Fruit fly (Drosophila melanogaster) whole organism, embryonic: ENCODE results near the gene CG15643.

Experiments
- Bdp1 ChIP-seq: fragments of 200-800 bp; sonication (Bioruptor generic); optimal IDR thresholded peaks from 3 replicates; lab custom pipeline; 2016; ENCODE audit warnings: missing biosample characterization, missing genetic modification characterization
- Blimp-1 ChIP-seq: fragments of 200-800 bp; sonication (Bioruptor generic); optimal IDR thresholded peaks from 3 replicates; lab custom pipeline; 2018; ENCODE audit warnings: missing biosample characterization, missing genetic modification characterization, mild to moderate bottlenecking, moderate library complexity, missing genetic modification reagents
- CG10462 ChIP-seq: fragments of 200-800 bp; sonication (Bioruptor generic); optimal IDR thresholded peaks from 2 replicates; lab custom pipeline; 2016; ENCODE audit warnings: missing biosample characterization, missing genetic modification characterization
- CG10543 ChIP-seq: fragments of 200-800 bp; sonication (Bioruptor generic); optimal IDR thresholded peaks from 3 replicates; lab custom pipeline; 2017; ENCODE audit warnings: missing biosample characterization, mild to moderate bottlenecking, missing genetic modification characterization, moderate library complexity
- CG10654 ChIP-seq: fragments of 200-800 bp; sonication (Bioruptor generic); optimal IDR thresholded peaks from 2 replicates; lab custom pipeline; 2016; ENCODE audit warnings: missing biosample characterization, missing genetic modification characterization
- CG11695 ChIP-seq: fragments of 200-800 bp; sonication (Bioruptor generic); IDR thresholded peaks from 3 replicates; pipeline ENCODE4 v1.3.6; 2022; ENCODE audit warnings: missing biosample characterization, missing genetic modification characterization
- CG12769 ChIP-seq: fragments of 200-800 bp; sonication (Bioruptor generic); optimal IDR thresholded peaks from 2 replicates; lab custom pipeline; 2019; ENCODE audit warnings: missing biosample characterization, mild to moderate bottlenecking, missing genetic modification characterization, moderate library complexity
- CG13123 ChIP-seq: fragments of 200-800 bp; sonication (Bioruptor generic); optimal IDR thresholded peaks from 2 replicates; lab custom pipeline; 2016; ENCODE audit warnings: missing biosample characterization, missing genetic modification characterization
- CG13296 ChIP-seq: fragments of 200-800 bp; sonication (Bioruptor generic); optimal IDR thresholded peaks from 3 replicates; lab custom pipeline; 2018; ENCODE audit warnings: missing biosample characterization, mild to moderate bottlenecking, missing genetic modification characterization
- CG14667 ChIP-seq: fragments of 200-800 bp; sonication (Bioruptor generic); IDR thresholded peaks from 2 replicates; pipeline ENCODE4 v1.3.6; 2022; ENCODE audit warnings: missing biosample characterization, missing genetic modification characterization
- CG15479 ChIP-seq: fragments of 200-800 bp; sonication (Bioruptor generic); optimal IDR thresholded peaks from 3 replicates; lab custom pipeline; 2019; ENCODE audit warnings: missing biosample characterization, mild to moderate bottlenecking, missing genetic modification characterization, moderate library complexity
- CG17385 ChIP-seq: fragments of 200-800 bp; sonication (Bioruptor generic); optimal IDR thresholded peaks from 3 replicates; lab custom pipeline; 2018; ENCODE audit warnings: missing biosample characterization, mild to moderate bottlenecking, missing genetic modification characterization
- CG18764 ChIP-seq: fragments of 200-800 bp; sonication (Bioruptor generic); optimal IDR thresholded peaks from 3 replicates; lab custom pipeline; 2016; ENCODE audit warnings: missing biosample characterization, missing genetic modification characterization
- CG3065 ChIP-seq: fragments of 200-800 bp; sonication (Bioruptor generic); optimal IDR thresholded peaks from 2 replicates; lab custom pipeline; 2016; ENCODE audit warnings: missing biosample characterization, missing genetic modification characterization
- CG31365 ChIP-seq: fragments of 200-800 bp; sonication (Bioruptor generic); optimal IDR thresholded peaks from 2 replicates; lab custom pipeline; 2018; ENCODE audit warnings: missing biosample characterization, mild to moderate bottlenecking, missing genetic modification characterization
- CG43689 ChIP-seq: fragments of 200-800 bp; sonication (Bioruptor generic); IDR thresholded peaks from 2 replicates; pipeline ENCODE4 v1.3.6; 2022; ENCODE audit warnings: missing biosample characterization, missing genetic modification characterization
- CG4424 ChIP-seq: fragments of 200-800 bp; sonication (Bioruptor generic); optimal IDR thresholded peaks from 3 replicates; lab custom pipeline; 2016; ENCODE audit warnings: missing biosample characterization, missing genetic modification characterization
- CG7556 ChIP-seq: fragments of 200-800 bp; sonication (Bioruptor generic); optimal IDR thresholded peaks from 2 replicates; lab custom pipeline; 2017; ENCODE audit warnings: missing biosample characterization, mild to moderate bottlenecking, missing genetic modification characterization
- CG9817 ChIP-seq: fragments of 200-800 bp; sonication (Bioruptor generic); optimal IDR thresholded peaks from 2 replicates; lab custom pipeline; 2018; ENCODE audit warnings: missing biosample characterization, mild to moderate bottlenecking, missing genetic modification characterization, moderate library complexity
- CTCF ChIP-seq: fragments of 200-800 bp; sonication (Bioruptor generic); optimal IDR thresholded peaks from 2 replicates; lab custom pipeline; 2017; ENCODE audit warnings: missing biosample characterization, mild to moderate bottlenecking, missing genetic modification characterization, moderate library complexity
- Camta ChIP-seq: fragments of 200-800 bp; sonication (Bioruptor generic); optimal IDR thresholded peaks from 2 replicates; lab custom pipeline; 2016; ENCODE audit warnings: missing biosample characterization, missing genetic modification characterization
- CrebB ChIP-seq: fragments of 200-800 bp; sonication (Bioruptor generic); optimal IDR thresholded peaks from 3 replicates; lab custom pipeline; 2018; ENCODE audit warnings: missing biosample characterization, mild to moderate bottlenecking, missing genetic modification characterization
- Fer1 ChIP-seq: fragments of 200-800 bp; sonication (Bioruptor generic); optimal IDR thresholded peaks from 2 replicates; lab custom pipeline; 2017; ENCODE audit warnings: missing biosample characterization, mild to moderate bottlenecking, missing genetic modification characterization
- Fer2 ChIP-seq: fragments of 200-800 bp; sonication (Bioruptor generic); optimal IDR thresholded peaks from 2 replicates; lab custom pipeline; 2018; ENCODE audit warnings: missing biosample characterization, mild to moderate bottlenecking, missing genetic modification characterization, moderate library complexity
- Lhr ChIP-seq: fragments of 200-800 bp; sonication (Bioruptor generic); optimal IDR thresholded peaks from 3 replicates; lab custom pipeline; 2017; ENCODE audit warnings: mild to moderate bottlenecking, missing biosample characterization, missing genetic modification reagents, missing genetic modification characterization
- Med ChIP-seq: fragments of 200-800 bp; sonication (Bioruptor generic); peaks from one replicate; lab custom pipeline; 2016; ENCODE audit warnings: missing biosample characterization, missing genetic modification characterization, mild to moderate bottlenecking, inconsistent platforms, moderate library complexity
- Meics ChIP-seq: fragments of 200-800 bp; sonication (Bioruptor generic); optimal IDR thresholded peaks from 2 replicates; lab custom pipeline; 2017; ENCODE audit warnings: missing biosample characterization, mild to moderate bottlenecking, missing genetic modification characterization
- NC2α ChIP-seq: fragments of 200-800 bp; sonication (Bioruptor generic); optimal IDR thresholded peaks from 2 replicates; lab custom pipeline; 2016; ENCODE audit warnings: missing biosample characterization, missing genetic modification characterization
- Pdp1 ChIP-seq, 2 experiments: fragments of 200-800 bp; sonication (Bioruptor generic); optimal IDR thresholded peaks; 3 replicates each; lab custom pipeline; 2016; ENCODE audit warnings: missing biosample characterization in 2 of 2, missing genetic modification characterization in 2 of 2, mild to moderate bottlenecking in 1 of 2, moderate library complexity in 1 of 2
- Rfx ChIP-seq: fragments of 200-800 bp; sonication (Bioruptor generic); IDR thresholded peaks from 2 replicates; pipeline ENCODE4 v1.3.6; 2022; ENCODE audit warnings: missing biosample characterization, missing genetic modification characterization
- TFAM ChIP-seq: fragments of 200-800 bp; sonication (Bioruptor generic); optimal IDR thresholded peaks from 2 replicates; lab custom pipeline; 2017; ENCODE audit warnings: missing biosample characterization, missing genetic modification characterization, inconsistent platforms
- al ChIP-seq: fragments of 200-800 bp; sonication (Bioruptor generic); IDR thresholded peaks from 2 replicates; pipeline ENCODE4 v1.3.6; 2022; ENCODE audit warnings: missing biosample characterization, missing genetic modification characterization
- caup ChIP-seq: fragments of 200-800 bp; sonication (Bioruptor generic); optimal IDR thresholded peaks from 3 replicates; lab custom pipeline; 2017; ENCODE audit warnings: missing biosample characterization, mild to moderate bottlenecking, missing genetic modification characterization, moderate library complexity; ENCODE audit not compliant: severe bottlenecking
- crc ChIP-seq: fragments of 200-800 bp; sonication (Bioruptor generic); optimal IDR thresholded peaks from 2 replicates; lab custom pipeline; 2016; ENCODE audit warnings: missing biosample characterization, missing genetic modification characterization
- crol ChIP-seq: fragments of 200-800 bp; sonication (Bioruptor generic); IDR thresholded peaks from 2 replicates; pipeline ENCODE4 v1.3.6; 2022; ENCODE audit warnings: missing biosample characterization, missing genetic modification characterization
- eve ChIP-seq, 2 experiments: fragments of >200 bp; optimal IDR thresholded peaks; 2 replicates each; lab custom pipeline; 2017; ENCODE audit warnings: missing biosample characterization in 2 of 2, missing genetic modification characterization in 2 of 2
- fd64A ChIP-seq: fragments of 200-800 bp; sonication (Bioruptor generic); optimal IDR thresholded peaks from 3 replicates; lab custom pipeline; 2018; ENCODE audit warnings: missing biosample characterization, mild to moderate bottlenecking, missing genetic modification characterization
- gfzf ChIP-seq: fragments of 200-800 bp; sonication (Bioruptor generic); optimal IDR thresholded peaks from 2 replicates; lab custom pipeline; 2016; ENCODE audit warnings: missing biosample characterization, mild to moderate bottlenecking, missing genetic modification characterization, moderate library complexity
- ind ChIP-seq: fragments of 200-800 bp; sonication (Bioruptor generic); optimal IDR thresholded peaks from 3 replicates; lab custom pipeline; 2016; ENCODE audit warnings: missing biosample characterization, missing genetic modification characterization
- jing ChIP-seq: fragments of 200-800 bp; sonication (Bioruptor generic); optimal IDR thresholded peaks from 2 replicates; lab custom pipeline; 2018; ENCODE audit warnings: missing biosample characterization, mild to moderate bottlenecking, missing genetic modification characterization
- ken ChIP-seq: fragments of 200-800 bp; sonication (Bioruptor generic); IDR thresholded peaks from 3 replicates; pipeline ENCODE4 v1.3.6; 2022; ENCODE audit warnings: missing biosample characterization, missing genetic modification characterization
- lbe ChIP-seq: fragments of 200-800 bp; sonication (Bioruptor generic); optimal IDR thresholded peaks from 2 replicates; lab custom pipeline; 2016; ENCODE audit warnings: missing biosample characterization, mild to moderate bottlenecking, missing genetic modification characterization
- nerfin-1 ChIP-seq: fragments of 200-800 bp; sonication (Bioruptor generic); optimal IDR thresholded peaks from 3 replicates; lab custom pipeline; 2019; ENCODE audit warnings: missing biosample characterization, mild to moderate bottlenecking, missing genetic modification characterization, moderate library complexity
- odd ChIP-seq: fragments of 200-800 bp; sonication (Bioruptor generic); optimal IDR thresholded peaks from 2 replicates; lab custom pipeline; 2017; ENCODE audit warnings: missing biosample characterization, mild to moderate bottlenecking, missing genetic modification characterization
- scrt ChIP-seq: fragments of 200-800 bp; sonication (Bioruptor generic); optimal IDR thresholded peaks from 2 replicates; lab custom pipeline; 2018; ENCODE audit warnings: missing biosample characterization, mild to moderate bottlenecking, missing genetic modification characterization, moderate library complexity
- sima ChIP-seq: fragments of 200-800 bp; sonication (Bioruptor generic); optimal IDR thresholded peaks from 2 replicates; lab custom pipeline; 2016; ENCODE audit warnings: missing biosample characterization, missing genetic modification characterization
- slbo ChIP-seq: fragments of 200-800 bp; sonication (Bioruptor generic); IDR thresholded peaks from 2 replicates; pipeline ENCODE4 v1.3.6; 2022; ENCODE audit warnings: missing biosample characterization, missing genetic modification characterization
- stc ChIP-seq: fragments of 200-800 bp; sonication (Bioruptor generic); IDR thresholded peaks from 2 replicates; pipeline ENCODE4 v1.3.6; 2022; ENCODE audit warnings: missing biosample characterization, missing genetic modification characterization
- tna ChIP-seq: fragments of 200-800 bp; sonication (Bioruptor generic); IDR thresholded peaks from 2 replicates; pipeline ENCODE4 v1.3.6; 2022; ENCODE audit warnings: missing biosample characterization, missing genetic modification characterization; ENCODE audit not compliant: partially characterized antibody
- usp ChIP-seq: fragments of >200 bp; optimal IDR thresholded peaks from 2 replicates; lab custom pipeline; 2017; ENCODE audit warnings: missing biosample characterization, missing genetic modification characterization
- zfh2 ChIP-seq: fragments of 200-800 bp; sonication (Bioruptor generic); optimal IDR thresholded peaks from 2 replicates; lab custom pipeline; 2016; ENCODE audit warnings: missing biosample characterization, missing genetic modification characterization

The CG15643 gene

DNA sequence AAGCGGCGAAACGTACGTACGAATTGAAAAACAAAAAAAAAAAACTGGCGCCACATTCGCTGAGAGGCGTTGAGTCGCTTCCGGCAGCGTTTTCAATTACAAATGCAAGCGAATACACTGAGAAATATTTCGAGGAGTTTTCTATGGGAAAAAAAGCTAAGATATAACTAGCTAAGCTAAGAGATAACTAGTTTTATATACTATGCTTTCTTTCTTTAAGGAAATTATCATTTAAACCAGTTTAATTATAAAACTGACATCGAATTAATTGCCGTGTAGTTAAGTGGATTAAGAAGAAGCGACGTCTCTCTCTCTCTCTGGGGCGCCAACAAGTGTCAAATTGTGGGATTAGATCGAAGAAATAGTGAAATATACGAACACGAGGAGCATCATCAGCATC, 43.5 kb upstream of the CG15643 start (continued):
- TF ChIP-seq CG31365 (no peak), eve (GFP tag; optimal IDR thresholded peaks at IDR 0.05; lab: Kevin White, UChicago) (peak in 1 of 2 experiments; percentile 10), sima (GFP tag; lab: Kevin White, UChicago) (peak; percentile 3), Pdp1 (GFP tag; optimal IDR thresholded peaks at IDR 0.05; lab: Kevin White, UChicago) (peak; percentile 26 to 49), usp (no peak), CG14667 (no peak), Fer2 (tag; lab: Kevin White, UChicago) (no peak), CG11695 (peak; percentile 58; the same call in 1 of the 3 replicates), ind (GFP tag; lab: Kevin White, UChicago) (peak; percentile 42), Meics (peak; percentile 46), jing (GFP tag; lab: Kevin White, UChicago) (peak; percentile 19), CG13123 (no peak), CG17385 (peak; percentile 46), CG9817 (tag; lab: Kevin White, UChicago) (peak; percentile 38), CG15479 (no peak), CG10543 (GFP tag; lab: Kevin White, UChicago) (no peak), Bdp1 (GFP tag; lab: Kevin White, UChicago) (no peak), Med (peak; percentile 68), TFAM (GFP tag; lab: Kevin White, UChicago) (no peak), Fer1 (GFP tag; lab: Kevin White, UChicago) (peak; percentile 29), CG7556 (GFP tag; lab: Kevin White, UChicago) (peak; percentile 47), stc (GFP tag; lab: Robert Waterston, UW) (peak; percentile 70), slbo (GFP tag; lab: Robert Waterston, UW) (peak; percentile 44; the same call in 1 of the 2 replicates), fd64A (GFP tag; lab: Kevin White, UChicago) (no peak), CrebB (no peak), CG4424 (peak; percentile 43), al (no peak), nerfin-1 (tag; lab: Kevin White, UChicago) (peak; percentile 35), CG3065 (no peak), CG13296 (peak; percentile 2), CTCF (no peak), lbe (GFP tag; lab: Kevin White, UChicago) (no peak), Lhr (GFP tag; lab: Kevin White, UChicago) (no peak), crc (GFP tag; lab: Kevin White, UChicago) (peak; percentile 3), tna (GFP tag; lab: Robert Waterston, UW) (no peak), CG18764 (GFP tag; lab: Kevin White, UChicago) (peak; percentile 26), gfzf (GFP tag; lab: Kevin White, UChicago) (no peak), caup (GFP tag; lab: Kevin White, UChicago) (no peak), Rfx (GFP tag; lab: Robert Waterston, UW) (peak; percentile 46; the same call in 1 of the 2 replicates), CG10462 (GFP tag; lab: Kevin White, UChicago) (peak; percentile 4), CG12769 (tag; lab: Kevin White, UChicago) (peak; percentile 38), NC2α (GFP tag; lab: Kevin White, UChicago) (no peak), Camta (GFP tag; lab: Kevin White, UChicago) (peak; percentile 10), Blimp-1 (peak; percentile 70), odd (GFP tag; lab: Kevin White, UChicago) (no peak), scrt (GFP tag; lab: Kevin White, UChicago) (peak; percentile 15), crol (GFP tag; lab: Robert Waterston, UW) (0 out of 2 replicates have a peak, but pooled peaks have one; percentile 8), CG10654 (GFP tag; lab: Kevin White, UChicago) (peak; percentile 41), CG43689 (0 out of 2 replicates have a peak, but pooled peaks have one; percentile 35), zfh2 (GFP tag; lab: Kevin White, UChicago) (no peak), ken (peak; percentile 57; the same call in 1 of the 3 replicates)
